Fruit fly (Drosophila melanogaster) whole organism, prepupa: ENCODE data around the gene slow.
A peak's percentile ranks its signal among the peaks of the same experiment; 100 is the strongest.

Experiments used
- Blimp-1 ChIP-seq: fragments of 200-800 bp; sonication (Bioruptor generic); optimal IDR thresholded peaks from 3 replicates; lab custom pipeline; 2017; ENCODE audit warnings: missing biosample characterization, missing genetic modification characterization, mild to moderate bottlenecking, moderate library complexity, missing genetic modification reagents
- CG10669 ChIP-seq: fragments of 200-800 bp; sonication (Bioruptor generic); optimal IDR thresholded peaks from 3 replicates; lab custom pipeline; 2018; ENCODE audit warnings: missing biosample characterization, mild to moderate bottlenecking, missing genetic modification characterization, moderate library complexity
- CG11294 ChIP-seq: fragments of 200-800 bp; sonication (Bioruptor generic); IDR thresholded peaks from 2 replicates; pipeline ENCODE4 v1.3.6; 2022; ENCODE audit warnings: missing biosample characterization, missing genetic modification characterization
- CG11762 ChIP-seq: fragments of 200-800 bp; sonication (Bioruptor generic); optimal IDR thresholded peaks from 3 replicates; lab custom pipeline; 2016; ENCODE audit warnings: missing biosample characterization, missing genetic modification characterization; ENCODE audit not compliant: insufficient read depth
- CG1621 ChIP-seq: fragments of 200-800 bp; sonication (Bioruptor generic); optimal IDR thresholded peaks from 3 replicates; lab custom pipeline; 2018; ENCODE audit warnings: missing biosample characterization, mild to moderate bottlenecking, missing genetic modification characterization
- CG16779 ChIP-seq: fragments of 200-800 bp; sonication (Bioruptor generic); optimal IDR thresholded peaks from 3 replicates; lab custom pipeline; 2017; ENCODE audit warnings: missing biosample characterization, mild to moderate bottlenecking, missing genetic modification characterization
- CG3032 ChIP-seq: fragments of 200-800 bp; optimal IDR thresholded peaks from 2 replicates; lab custom pipeline; 2019; ENCODE audit warnings: missing biosample characterization, mild to moderate bottlenecking, missing genetic modification characterization, moderate library complexity
- CG32006 ChIP-seq: fragments of 200-800 bp; sonication (Bioruptor generic); optimal IDR thresholded peaks from 3 replicates; lab custom pipeline; 2017; ENCODE audit warnings: missing biosample characterization, mild to moderate bottlenecking, missing genetic modification characterization
- CG34406 ChIP-seq: fragments of 200-800 bp; sonication (Bioruptor generic); optimal IDR thresholded peaks from 3 replicates; lab custom pipeline; 2016; ENCODE audit warnings: missing biosample characterization, missing genetic modification characterization
- CG4318 ChIP-seq: fragments of 200-800 bp; sonication (Bioruptor generic); optimal IDR thresholded peaks from 3 replicates; lab custom pipeline; 2017; ENCODE audit warnings: missing biosample characterization, mild to moderate bottlenecking, missing genetic modification characterization
- CG6163 ChIP-seq: fragments of 200-800 bp; sonication (Bioruptor generic); IDR thresholded peaks from 3 replicates; pipeline ENCODE4 v1.3.6; 2022; ENCODE audit warnings: missing biosample characterization, missing genetic modification characterization
- CG6276 ChIP-seq: fragments of 200-800 bp; sonication (Bioruptor generic); optimal IDR thresholded peaks from 2 replicates; lab custom pipeline; 2017; ENCODE audit warnings: missing biosample characterization, mild to moderate bottlenecking, missing genetic modification characterization
- CG6808 ChIP-seq: fragments of 200-800 bp; sonication (Bioruptor generic); optimal IDR thresholded peaks from 3 replicates; lab custom pipeline; 2017; ENCODE audit warnings: missing biosample characterization, missing genetic modification characterization, mild to moderate bottlenecking, moderate library complexity, missing genetic modification reagents
- CG6854 ChIP-seq: fragments of 200-800 bp; sonication (Bioruptor generic); optimal IDR thresholded peaks from 2 replicates; lab custom pipeline; 2017; ENCODE audit warnings: missing biosample characterization, mild to moderate bottlenecking, missing genetic modification characterization
- CG7368 ChIP-seq: fragments of 200-800 bp; sonication (Bioruptor generic); optimal IDR thresholded peaks from 3 replicates; lab custom pipeline; 2016; ENCODE audit warnings: missing biosample characterization, missing genetic modification characterization
- CG8119 ChIP-seq: fragments of 200-800 bp; sonication (Bioruptor generic); IDR thresholded peaks from 3 replicates; pipeline ENCODE4 v1.3.6; 2022; ENCODE audit warnings: missing biosample characterization, missing genetic modification characterization
- CG8319 ChIP-seq: fragments of 200-800 bp; sonication (Bioruptor generic); optimal IDR thresholded peaks from 3 replicates; lab custom pipeline; 2016; ENCODE audit warnings: missing biosample characterization, missing genetic modification characterization
- CG9139 ChIP-seq: fragments of 200-800 bp; sonication (Bioruptor generic); optimal IDR thresholded peaks from 3 replicates; lab custom pipeline; 2017; ENCODE audit warnings: missing biosample characterization, mild to moderate bottlenecking, missing genetic modification characterization
- Eip75B ChIP-seq: fragments of 200-800 bp; sonication (Bioruptor generic); optimal IDR thresholded peaks from 3 replicates; lab custom pipeline; 2016; ENCODE audit warnings: missing biosample characterization, missing genetic modification characterization
- Eip78C ChIP-seq: fragments of 200-800 bp; sonication (Bioruptor generic); peaks from one replicate; lab custom pipeline; 2016; ENCODE audit warnings: missing biosample characterization, missing genetic modification characterization
- Ets21C ChIP-seq: fragments of 200-800 bp; sonication (Bioruptor generic); optimal IDR thresholded peaks from 3 replicates; lab custom pipeline; 2016; ENCODE audit warnings: missing biosample characterization, missing genetic modification characterization
- Ets96B ChIP-seq: fragments of 200-800 bp; optimal IDR thresholded peaks from 2 replicates; lab custom pipeline; 2019; ENCODE audit warnings: missing biosample characterization, mild to moderate bottlenecking, missing genetic modification characterization, moderate library complexity
- Gug ChIP-seq: fragments of 200-800 bp; sonication (Bioruptor generic); IDR thresholded peaks from 2 replicates; pipeline ENCODE4 v1.3.6; 2022; ENCODE audit warnings: missing biosample characterization, missing genetic modification characterization
- Hr38 ChIP-seq: sonication (Bioruptor generic); optimal IDR thresholded peaks from 2 replicates; lab custom pipeline; 2016; ENCODE audit warnings: missing biosample characterization, missing genetic modification characterization
- Hr39 ChIP-seq: fragments of 200-800 bp; sonication (Bioruptor generic); optimal IDR thresholded peaks from 2 replicates; lab custom pipeline; 2016; ENCODE audit warnings: missing biosample characterization, missing genetic modification characterization
- Hr4 ChIP-seq: fragments of 200-800 bp; sonication (Bioruptor generic); optimal IDR thresholded peaks from 3 replicates; lab custom pipeline; 2016; ENCODE audit warnings: missing biosample characterization, missing genetic modification characterization
- Met ChIP-seq: fragments of 200-800 bp; sonication (Bioruptor generic); optimal IDR thresholded peaks from 3 replicates; lab custom pipeline; 2016; ENCODE audit warnings: missing biosample characterization, missing genetic modification characterization
- OdsH ChIP-seq: fragments of 200-800 bp; sonication (Bioruptor generic); optimal IDR thresholded peaks from 3 replicates; lab custom pipeline; 2016; ENCODE audit warnings: missing biosample characterization, missing genetic modification characterization
- Smox ChIP-seq: fragments of 200-800 bp; sonication (Bioruptor generic); optimal IDR thresholded peaks from 3 replicates; lab custom pipeline; 2016; ENCODE audit warnings: missing biosample characterization, missing genetic modification characterization
- Sox102F ChIP-seq: fragments of 200-800 bp; sonication (Bioruptor generic); optimal IDR thresholded peaks from 2 replicates; lab custom pipeline; 2016; ENCODE audit warnings: missing biosample characterization, mild to moderate bottlenecking, missing genetic modification characterization
- Sox14 ChIP-seq: fragments of 200-800 bp; sonication (Bioruptor generic); optimal IDR thresholded peaks from 3 replicates; lab custom pipeline; 2016; ENCODE audit warnings: missing biosample characterization, missing genetic modification characterization
- Sox15 ChIP-seq: fragments of 200-800 bp; sonication (Bioruptor generic); optimal IDR thresholded peaks from 3 replicates; lab custom pipeline; 2016; ENCODE audit warnings: missing biosample characterization, missing genetic modification characterization
- achi ChIP-seq: fragments of 200-800 bp; sonication (Bioruptor generic); optimal IDR thresholded peaks from 3 replicates; lab custom pipeline; 2016; ENCODE audit warnings: missing biosample characterization, missing genetic modification characterization
- cyc ChIP-seq: fragments of 200-800 bp; sonication (Bioruptor generic); optimal IDR thresholded peaks from 3 replicates; lab custom pipeline; 2016; ENCODE audit warnings: missing biosample characterization, missing genetic modification characterization
- dac ChIP-seq: fragments of 200-800 bp; sonication (Bioruptor generic); optimal IDR thresholded peaks from 2 replicates; lab custom pipeline; 2017; ENCODE audit warnings: missing biosample characterization, mild to moderate bottlenecking, missing genetic modification characterization
- dsx ChIP-seq: fragments of 200-800 bp; optimal IDR thresholded peaks from 3 replicates; lab custom pipeline; 2019; ENCODE audit warnings: missing biosample characterization, mild to moderate bottlenecking, missing genetic modification characterization, moderate library complexity; ENCODE audit not compliant: poor library complexity, severe bottlenecking
- eg ChIP-seq: fragments of 200-800 bp; sonication (Bioruptor generic); IDR thresholded peaks from 3 replicates; pipeline ENCODE4 v1.3.6; 2022; ENCODE audit warnings: missing biosample characterization, missing genetic modification characterization
- esn ChIP-seq: fragments of 200-800 bp; sonication (Bioruptor generic); optimal IDR thresholded peaks from 2 replicates; lab custom pipeline; 2016; ENCODE audit warnings: missing biosample characterization, mild to moderate bottlenecking, missing genetic modification characterization, moderate library complexity
- fd59A ChIP-seq: fragments of 200-800 bp; sonication (Bioruptor generic); optimal IDR thresholded peaks from 2 replicates; lab custom pipeline; 2017; ENCODE audit warnings: missing biosample characterization, mild to moderate bottlenecking, missing genetic modification characterization, missing genetic modification reagents
- fd85E ChIP-seq: fragments of 200-800 bp; sonication (Bioruptor generic); optimal IDR thresholded peaks from 3 replicates; lab custom pipeline; 2016; ENCODE audit warnings: missing biosample characterization, missing genetic modification characterization
- fkh ChIP-seq: fragments of 200-800 bp; sonication (Bioruptor generic); optimal IDR thresholded peaks from 3 replicates; lab custom pipeline; 2017; ENCODE audit warnings: missing biosample characterization, mild to moderate bottlenecking, missing genetic modification characterization, moderate library complexity
- lz ChIP-seq: fragments of 200-800 bp; sonication (Bioruptor generic); optimal IDR thresholded peaks from 3 replicates; lab custom pipeline; 2016; ENCODE audit warnings: missing biosample characterization, missing genetic modification characterization
- net ChIP-seq: fragments of 200-800 bp; sonication (Bioruptor generic); optimal IDR thresholded peaks from 3 replicates; lab custom pipeline; 2016; ENCODE audit warnings: missing biosample characterization, missing genetic modification characterization
- pdm3 ChIP-seq: fragments of 200-800 bp; sonication (Bioruptor generic); optimal IDR thresholded peaks from 3 replicates; lab custom pipeline; 2016; ENCODE audit warnings: missing biosample characterization, missing genetic modification characterization
- salr ChIP-seq, 2 experiments: fragments of 200-800 bp; sonication (Bioruptor generic); optimal IDR thresholded peaks; 3 replicates each; lab custom pipeline; 2016 to 2018; ENCODE audit warnings: missing biosample characterization in 2 of 2, missing genetic modification characterization in 2 of 2, mild to moderate bottlenecking in 1 of 2
- spab ChIP-seq: fragments of 200-800 bp; sonication (Bioruptor generic); optimal IDR thresholded peaks from 2 replicates; lab custom pipeline; 2017; ENCODE audit warnings: missing biosample characterization, mild to moderate bottlenecking, missing genetic modification characterization, missing genetic modification reagents
- ss ChIP-seq, 2 experiments: fragments of 200-800 bp; sonication (Bioruptor generic); optimal IDR thresholded peaks; 2 replicates in 1 of 2; 3 replicates in 1 of 2; lab custom pipeline; 2017 to 2018; ENCODE audit warnings: mild to moderate bottlenecking in 2 of 2, missing biosample characterization in 2 of 2, missing genetic modification characterization in 2 of 2, moderate library complexity in 1 of 2
- svp ChIP-seq: fragments of 200-800 bp; sonication (Bioruptor generic); peaks from one replicate; lab custom pipeline; 2016; ENCODE audit warnings: missing biosample characterization, missing genetic modification characterization
- vri ChIP-seq: fragments of 200-800 bp; sonication (Bioruptor generic); optimal IDR thresholded peaks from 3 replicates; lab custom pipeline; 2016; ENCODE audit warnings: missing biosample characterization, mild to moderate bottlenecking, missing genetic modification characterization

slow gene

DNA sequence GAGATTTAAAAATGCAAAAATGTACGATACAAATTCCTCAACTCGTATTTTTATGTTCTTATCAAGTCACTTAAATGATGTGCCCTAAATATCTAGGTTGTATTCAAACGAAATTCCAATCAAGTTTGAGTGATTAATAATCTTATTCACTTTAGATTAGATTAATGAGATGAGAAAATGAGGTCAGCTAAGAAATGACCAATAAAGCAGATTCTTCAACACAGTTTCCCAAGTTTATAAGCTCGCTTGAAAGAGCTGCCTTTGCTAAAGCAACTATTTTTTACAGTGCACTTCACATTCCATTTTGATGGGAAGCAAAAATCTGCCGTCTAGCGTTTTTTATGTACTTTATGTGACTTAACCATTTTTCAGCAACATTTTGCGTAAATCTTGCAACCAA is 37.9 kb upstream of the slow start (continued):
- no peak for TF ChIP-seq ss (GFP tag; optimal IDR thresholded peaks at IDR 0.05; lab: Kevin White, UChicago)
- TF ChIP-seq CG1621, result no peak
- TF ChIP-seq esn (GFP tag; lab: Kevin White, UChicago), result no peak
- TF ChIP-seq CG32006, result peak; percentile 79
- peak; percentile 47 for TF ChIP-seq OdsH (GFP tag; lab: Kevin White, UChicago)
- TF ChIP-seq fd59A (GFP tag; lab: Kevin White, UChicago), result peak; percentile 25
- peak; percentile 12 for TF ChIP-seq Met (GFP tag; lab: Kevin White, UChicago)
- TF ChIP-seq CG6808 (GFP tag; lab: Kevin White, UChicago), result peak; percentile 14
- TF ChIP-seq salr (GFP tag; optimal IDR thresholded peaks at IDR 0.05; lab: Kevin White, UChicago), result peak; percentile 7 to 51
- TF ChIP-seq Sox14 (GFP tag; lab: Kevin White, UChicago), result peak; percentile 55
- TF ChIP-seq CG6276 (GFP tag; lab: Kevin White, UChicago), result no peak
- TF ChIP-seq Sox102F (GFP tag; lab: Kevin White, UChicago), result no peak
- peak; percentile 31; the same call in 1 of the 3 replicates for TF ChIP-seq CG6163
- no peak for TF ChIP-seq fd85E (GFP tag; lab: Kevin White, UChicago)
- TF ChIP-seq CG8319 (GFP tag; lab: Kevin White, UChicago), result no peak
- peak; percentile 63 for TF ChIP-seq Hr4 (GFP tag; lab: Kevin White, UChicago)
- no peak for TF ChIP-seq vri
- TF ChIP-seq Eip78C (GFP tag; lab: Kevin White, UChicago), result peak; percentile 92
- no peak for TF ChIP-seq Sox15
- no peak for TF ChIP-seq Smox

DNA sequence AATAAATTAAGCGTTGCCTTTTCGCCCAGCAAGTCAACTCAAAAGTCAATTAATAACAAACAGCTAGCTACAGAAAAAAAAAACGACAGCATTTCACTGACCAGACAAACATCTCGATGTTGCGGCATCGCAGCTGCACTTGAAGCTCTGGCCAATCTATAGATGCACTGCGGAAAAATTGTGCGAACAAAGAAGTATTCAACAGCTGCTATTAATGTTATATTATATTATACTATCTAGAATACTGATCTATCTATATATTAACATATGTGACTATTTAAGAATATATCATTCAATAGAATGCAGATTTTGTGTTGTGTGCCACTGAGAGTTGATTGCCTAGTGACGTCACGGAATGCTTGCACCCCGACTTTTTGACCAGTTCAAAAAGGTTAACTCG is 36.2 kb upstream of the slow start:
- peak; percentile 61 for TF ChIP-seq Eip78C (GFP tag; lab: Kevin White, UChicago)
- no peak for TF ChIP-seq fd59A (GFP tag; lab: Kevin White, UChicago)
- no peak for TF ChIP-seq dac
- no peak for TF ChIP-seq fkh
- TF ChIP-seq Sox102F (GFP tag; lab: Kevin White, UChicago), result no peak
- TF ChIP-seq svp, result no peak
- TF ChIP-seq CG11294, result no peak
- TF ChIP-seq CG3032 (tag; lab: Kevin White, UChicago), result no peak
- TF ChIP-seq net, result no peak
- TF ChIP-seq CG6854, result no peak
- peak; percentile 38 for TF ChIP-seq CG32006
- no peak for TF ChIP-seq lz
- TF ChIP-seq Gug (GFP tag; lab: Robert Waterston, UW), result peak; percentile 55
- TF ChIP-seq Ets21C (GFP tag; lab: Kevin White, UChicago), result no peak
- peak; percentile 67; the same call in 2 of the 3 replicates for TF ChIP-seq CG8119 (GFP tag; lab: Robert Waterston, UW)
- TF ChIP-seq CG34406 (GFP tag; lab: Kevin White, UChicago), result no peak
- peak; percentile 27 for TF ChIP-seq OdsH (GFP tag; lab: Kevin White, UChicago)
- TF ChIP-seq CG11762, result peak; percentile 3
- TF ChIP-seq CG6276 (GFP tag; lab: Kevin White, UChicago), result peak; percentile 30
- TF ChIP-seq cyc, result no peak
- no peak for TF ChIP-seq CG4318 (GFP tag; lab: Kevin White, UChicago)
- TF ChIP-seq CG6163, result peak; percentile 65; the same call in 2 of the 3 replicates
- peak; percentile 18 for TF ChIP-seq CG10669 (GFP tag; lab: Kevin White, UChicago)
- no peak for TF ChIP-seq Hr39 (GFP tag; lab: Kevin White, UChicago)
- no peak for TF ChIP-seq CG16779 (tag; lab: Kevin White, UChicago)
- TF ChIP-seq Hr38 (GFP tag; lab: Kevin White, UChicago), result no peak
- no peak for TF ChIP-seq Smox
- no peak for TF ChIP-seq Eip75B (GFP tag; lab: Kevin White, UChicago)
- no peak for TF ChIP-seq CG9139
- no peak for TF ChIP-seq CG7368 (GFP tag; lab: Kevin White, UChicago)
- no peak for TF ChIP-seq Blimp-1 (GFP tag; lab: Kevin White, UChicago)
- no peak for TF ChIP-seq vri
- TF ChIP-seq dsx (GFP tag; lab: Kevin White, UChicago), result no peak
- peak; percentile 52 for TF ChIP-seq Ets96B (tag; lab: Kevin White, UChicago)
- TF ChIP-seq pdm3 (GFP tag; lab: Kevin White, UChicago), result no peak
- TF ChIP-seq eg (GFP tag; lab: Robert Waterston, UW), result peak; percentile 70
- no peak for TF ChIP-seq CG8319 (GFP tag; lab: Kevin White, UChicago)
- TF ChIP-seq Hr4 (GFP tag; lab: Kevin White, UChicago), result peak; percentile 42
- TF ChIP-seq salr (GFP tag; optimal IDR thresholded peaks at IDR 0.05; lab: Kevin White, UChicago), result no peak
- TF ChIP-seq achi (GFP tag; lab: Kevin White, UChicago), result no peak
- TF ChIP-seq spab (GFP tag; lab: Kevin White, UChicago), result peak; percentile 3
